Worm (Caenorhabditis elegans): Measurements from ENCODE around the gene pax-1.

DNA sequence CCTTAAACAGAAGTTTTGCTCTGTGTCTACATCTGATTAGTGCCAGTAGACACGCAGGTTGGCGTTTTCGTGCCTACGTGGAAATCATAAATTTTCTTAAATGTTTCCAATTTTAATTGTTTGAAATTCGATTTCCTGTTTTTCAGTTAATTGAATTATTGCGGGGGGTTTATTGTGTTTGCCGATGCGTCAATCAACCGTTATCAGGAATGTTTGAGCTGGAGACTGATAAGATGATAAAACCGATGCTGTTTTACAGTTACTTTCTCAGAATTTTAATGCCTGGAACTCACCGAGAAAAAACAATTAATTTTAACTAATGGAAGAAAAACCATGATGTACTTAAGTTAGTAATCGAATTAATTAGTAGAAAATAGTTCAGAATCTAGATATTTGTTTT lies 7.6 kb upstream of the pax-1 start:
- TF ChIP-seq R02D3.7 (tag; optimal IDR thresholded peaks at IDR 0.05), result no peak
- no peak for TF ChIP-seq nhr-10 (tag; optimal IDR thresholded peaks at IDR 0.05)
- no peak for TF ChIP-seq elt-1 (tag; optimal IDR thresholded peaks at IDR 0.05)
- TF ChIP-seq lsy-2 (tag; optimal IDR thresholded peaks at IDR 0.05), result no peak
- no peak for TF ChIP-seq ztf-11 (tag; optimal IDR thresholded peaks at IDR 0.05)
- no peak for TF ChIP-seq nhr-11 (tag; optimal IDR thresholded peaks at IDR 0.05)
- TF ChIP-seq zag-1 (tag; optimal IDR thresholded peaks at IDR 0.05), result no peak

Measured in whole organism, L2 larva.